Worm (Caenorhabditis elegans) whole organism, midembryonic: ENCODE results near the gene dkf-2.

Source experiments
- med-1 ChIP-seq: sonication (generic microtip); optimal IDR thresholded peaks from 2 replicates; lab custom pipeline; 2017; ENCODE audit warnings: missing genetic modification characterization, mild to moderate bottlenecking, missing compliant biosample characterization, antibody characterized with exemption, missing genetic modification reagents; ENCODE audit not compliant: insufficient read depth
- tab-1 ChIP-seq: fragments of 200-800 bp; sonication (Bioruptor generic); IDR thresholded peaks from 2 replicates; pipeline ENCODE4 v1.3.6; 2022; ENCODE audit warnings: missing genetic modification characterization, missing compliant biosample characterization
- ztf-23 ChIP-seq: fragments of 200-800 bp; sonication (Bioruptor generic); IDR thresholded peaks from 2 replicates; pipeline ENCODE4 v1.3.6; 2022; ENCODE audit warnings: missing genetic modification reagents, missing genetic modification characterization, missing compliant biosample characterization
- ztf-29 ChIP-seq: fragments of 200-800 bp; sonication (Bioruptor generic); IDR thresholded peaks from 2 replicates; pipeline ENCODE4 v1.3.6; 2022; ENCODE audit warnings: missing genetic modification reagents, missing genetic modification characterization, missing compliant biosample characterization

ce11 chrV:16788967-16789366, 41.5 kb downstream of the dkf-2 start, which contains the start of gene immt-2:
- no peak for TF ChIP-seq tab-1
- TF ChIP-seq ztf-23 (GFP tag; lab: Robert Waterston, UW): no peak
- no peak for TF ChIP-seq ztf-29 (GFP tag; lab: Robert Waterston, UW)
- TF ChIP-seq med-1: no peak
